Worm (Caenorhabditis elegans): ENCODE results near the gene frk-1.
A peak's percentile ranks its signal among the peaks of the same experiment; 100 is the strongest.

Gene frk-1

ce11 chrIV:10075899-10076298, 32.9 kb downstream of the frk-1 start, which contains the start of gene W01B6.5:
Gene W01B6.5, plus strand, starts transcription at chrIV:10076199.
- no peak for TF ChIP-seq nhr-28 (tag; optimal IDR thresholded peaks at IDR 0.05)
- TF ChIP-seq jun-1 (tag; optimal IDR thresholded peaks at IDR 0.05) = no peak
- TF ChIP-seq efl-1 (optimal IDR thresholded peaks at IDR 0.05) = no peak
- TF ChIP-seq efl-1 (GFP tag; optimal IDR thresholded peaks at IDR 0.05 in 1 of 2) = peak in 1 of 2 experiments; percentile 40

ce11 chrIV:10078003-10078402, 35.0 kb downstream of the frk-1 start:
- no peak for TF ChIP-seq ets-5 (GFP tag; IDR thresholded peaks at IDR 0.05)

ce11 chrIV:10080816-10081215, 37.8 kb downstream of the frk-1 start, which contains the start of gene W01B6.6:
Gene W01B6.6, plus strand, starts transcription at chrIV:10081116.
- TF ChIP-seq isw-1 (GFP tag; IDR thresholded peaks at IDR 0.05) = no peak
- TF ChIP-seq hlh-4 (tag; optimal IDR thresholded peaks at IDR 0.05) = no peak
- TF ChIP-seq snpc-4 (tag; optimal IDR thresholded peaks at IDR 0.05) = no peak
- TF ChIP-seq unc-30 (tag; optimal IDR thresholded peaks at IDR 0.05) = no peak

ce11 chrIV:10084323-10084959, 41.5 kb downstream of the frk-1 start, which contains the start of gene W01B6.8:
Gene W01B6.8, minus strand, starts transcription at chrIV:10084373.
- peak; percentile 83 for TF ChIP-seq ceh-8 (GFP tag; optimal IDR thresholded peaks at IDR 0.05)
- TF ChIP-seq pqm-1 (tag; optimal IDR thresholded peaks at IDR 0.05) = no peak
- no peak for TF ChIP-seq efl-1 (optimal IDR thresholded peaks at IDR 0.05)
- peak in 1 of 2 experiments; percentile 81 for TF ChIP-seq efl-1 (GFP tag; optimal IDR thresholded peaks at IDR 0.05 in 1 of 2)

DNA sequence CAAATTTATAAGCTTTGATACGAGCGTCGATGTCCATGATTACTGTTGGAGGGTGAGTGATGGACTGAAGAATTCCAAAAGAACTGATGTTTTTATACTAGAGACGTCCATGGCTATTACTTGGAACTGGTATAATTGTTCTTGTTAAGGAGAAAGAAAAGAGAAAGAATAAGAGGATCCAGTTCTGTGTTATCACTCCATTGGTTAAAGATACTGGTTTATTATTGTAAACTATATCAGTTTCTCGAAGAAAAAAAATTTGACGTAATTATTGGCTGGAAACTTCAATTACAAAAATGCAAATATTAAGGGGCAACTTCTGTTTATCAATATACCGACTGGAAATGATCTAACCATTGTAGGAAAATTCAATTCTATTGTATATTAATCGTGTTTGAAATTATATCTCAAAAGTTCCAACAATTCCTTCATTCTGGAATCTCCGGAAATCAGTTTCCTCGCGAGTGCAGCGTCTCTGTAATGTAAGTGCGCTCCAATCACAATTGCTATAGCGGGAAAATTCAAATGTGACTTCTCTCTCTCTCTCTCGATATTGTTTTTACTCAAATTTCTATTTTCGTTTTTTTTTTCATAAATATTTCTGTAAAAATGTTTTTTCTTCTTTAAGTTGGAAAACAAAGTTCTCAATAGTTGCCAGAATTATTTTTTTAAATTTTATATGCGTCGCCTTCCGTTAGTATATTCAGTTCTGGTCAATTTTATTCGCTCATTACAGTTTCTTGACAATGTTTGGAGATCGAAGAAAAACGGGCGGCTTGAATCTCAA, 42.6 kb downstream of the frk-1 start, which contains the start of the genes col-2 and ndc-80:
TSS of gene col-2 (minus strand) at position 51 of the 787 bp plus-strand sequence.
TSS of gene ndc-80 (plus strand) at position 737 of the 787 bp plus-strand sequence.
- TF ChIP-seq C16A3.4 (tag; optimal IDR thresholded peaks at IDR 0.05) (peak; percentile 93), snpc-4 (tag; optimal IDR thresholded peaks at IDR 0.05) (peak; percentile 13), zag-1 (tag; optimal IDR thresholded peaks at IDR 0.05) (no peak), nhr-85 (tag) (peak; percentile 79), C34B4.2 (tag; optimal IDR thresholded peaks at IDR 0.05) (no peak), nhr-90 (tag; optimal IDR thresholded peaks at IDR 0.05; ENCODE audit: poor library complexity) (peak; percentile 67), lin-35 (GFP tag; optimal IDR thresholded peaks at IDR 0.05) (peak; percentile 85 to 95), pax-3 (tag; optimal IDR thresholded peaks at IDR 0.05) (peak; percentile 52), xbp-1 (tag; optimal IDR thresholded peaks at IDR 0.05) (peak; percentile 71), efl-1 (optimal IDR thresholded peaks at IDR 0.05) (peak; percentile 91 to 94), efl-1 (GFP tag; optimal IDR thresholded peaks at IDR 0.05 in 1 of 2) (peak; percentile 88 to 99), fos-1 (tag; optimal IDR thresholded peaks at IDR 0.05) (peak; percentile 67), lin-14 (GFP tag; optimal IDR thresholded peaks at IDR 0.05) (peak; percentile 79), lin-15B (tag; optimal IDR thresholded peaks at IDR 0.05) (peak; percentile 87), isw-1 (GFP tag; IDR thresholded peaks at IDR 0.05) (peak; percentile 48), vab-15 (tag; optimal IDR thresholded peaks at IDR 0.05) (peak; percentile 92), blmp-1 (tag; optimal IDR thresholded peaks at IDR 0.05) (peak; percentile 71), unc-86 (tag; optimal IDR thresholded peaks at IDR 0.05) (peak; percentile 38), egl-27 (tag; optimal IDR thresholded peaks at IDR 0.05) (no peak), sox-4 (tag; optimal IDR thresholded peaks at IDR 0.05) (no peak), nhr-12 (tag; optimal IDR thresholded peaks at IDR 0.05) (no peak), dpl-1 (GFP tag; optimal IDR thresholded peaks at IDR 0.05) (peak; percentile 88 to 92 (median 89)), lsy-2 (tag; optimal IDR thresholded peaks at IDR 0.05) (peak; percentile 69 to 92), swsn-7 (tag; optimal IDR thresholded peaks at IDR 0.05) (peak; percentile 51), pag-3 (tag; optimal IDR thresholded peaks at IDR 0.05; ENCODE audit: borderline replicate concordance, insufficient read depth) (no peak), sup-37 (GFP tag; optimal IDR thresholded peaks at IDR 0.05) (no peak), C04F5.9 (tag; optimal IDR thresholded peaks at IDR 0.05) (no peak), rnt-1 (tag; optimal IDR thresholded peaks at IDR 0.05) (peak; percentile 88), Y116A8C.19 (tag; optimal IDR thresholded peaks at IDR 0.05; ENCODE audit: borderline replicate concordance) (no peak), efl-3 (GFP tag; optimal IDR thresholded peaks at IDR 0.05) (no peak), lin-13 (GFP tag; optimal IDR thresholded peaks at IDR 0.05) (peak; percentile 71), sptf-1 (tag; optimal IDR thresholded peaks at IDR 0.05) (no peak), F16B12.6 (tag; optimal IDR thresholded peaks at IDR 0.05) (peak; percentile 58), dsc-1 (tag; optimal IDR thresholded peaks at IDR 0.05) (peak; percentile 28), nhr-77 (tag; optimal IDR thresholded peaks at IDR 0.05) (peak; percentile 73)
